Fruit fly (Drosophila melanogaster): ENCODE measurements around the gene Neto.

dm6 chrX:13536776-13537175, 91.1 kb downstream of the Neto start:
- TF ChIP-seq sv (GFP tag; optimal IDR thresholded peaks at IDR 0.05), result no peak
- no peak for TF ChIP-seq woc (GFP tag; optimal IDR thresholded peaks at IDR 0.05)
- no peak for TF ChIP-seq ey (GFP tag; optimal IDR thresholded peaks at IDR 0.05)
- no peak for TF ChIP-seq Hr83 (GFP tag; optimal IDR thresholded peaks at IDR 0.05; ENCODE audit: poor library complexity, severe bottlenecking)
- no peak for TF ChIP-seq br (GFP tag; optimal IDR thresholded peaks at IDR 0.05)
- no peak for TF ChIP-seq Abd-B (GFP tag; optimal IDR thresholded peaks at IDR 0.05)
- TF ChIP-seq psq (GFP tag; optimal IDR thresholded peaks at IDR 0.05), result peak; percentile 17
- TF ChIP-seq h (GFP tag; optimal IDR thresholded peaks at IDR 0.05), result peak; percentile 31
- peak; percentile 6 for TF ChIP-seq HLH106 (tag; optimal IDR thresholded peaks at IDR 0.05)
- no peak for TF ChIP-seq Vsx2 (GFP tag; optimal IDR thresholded peaks at IDR 0.05; ENCODE audit: partially characterized antibody)
- no peak for TF ChIP-seq N (GFP tag; optimal IDR thresholded peaks at IDR 0.05)
- peak; percentile 6 for TF ChIP-seq OdsH (GFP tag; optimal IDR thresholded peaks at IDR 0.05)
- no peak for TF ChIP-seq jim (GFP tag; optimal IDR thresholded peaks at IDR 0.05)
- TF ChIP-seq pan (optimal IDR thresholded peaks at IDR 0.05), result no peak
